Worm (Caenorhabditis elegans) whole organism, L1 larva: Measurements from ENCODE around the gene K09A11.1.

Experiments used
- C04F5.9 ChIP-seq: sonication (generic microtip); optimal IDR thresholded peaks from 2 replicates; lab custom pipeline; 2016; ENCODE audit warnings: missing genetic modification characterization, missing compliant biosample characterization
- C16A3.4 ChIP-seq: fragments of 150-350 bp; optimal IDR thresholded peaks from 2 replicates; lab custom pipeline; 2014; ENCODE audit warnings: missing biosample characterization, missing genetic modification characterization
- F16B12.6 ChIP-seq: fragments of 150-350 bp; optimal IDR thresholded peaks from 2 replicates; lab custom pipeline; 2014; ENCODE audit warnings: missing biosample characterization, missing genetic modification characterization
- alr-1 ChIP-seq: fragments of 200-800 bp; sonication (Bioruptor generic); optimal IDR thresholded peaks from 2 replicates; lab custom pipeline; 2018; ENCODE audit warnings: borderline replicate concordance, mild to moderate bottlenecking, missing genetic modification characterization, missing compliant biosample characterization
- ceh-8 ChIP-seq: fragments of 200-800 bp; sonication (Bioruptor generic); optimal IDR thresholded peaks from 2 replicates; lab custom pipeline; 2018; ENCODE audit warnings: mild to moderate bottlenecking, missing genetic modification characterization, moderate library complexity, missing compliant biosample characterization
- ceh-88 ChIP-seq: fragments of 200-800 bp; sonication (Bioruptor generic); IDR thresholded peaks from 2 replicates; pipeline ENCODE4 v1.3.6; 2022; ENCODE audit warnings: missing genetic modification characterization, missing compliant biosample characterization
- ceh-90 ChIP-seq: sonication (generic microtip); optimal IDR thresholded peaks from 2 replicates; lab custom pipeline; 2016; ENCODE audit warnings: missing genetic modification characterization, missing compliant biosample characterization
- ces-1 ChIP-seq: fragments of 150-350 bp; optimal IDR thresholded peaks from 2 replicates; lab custom pipeline; 2014; ENCODE audit warnings: missing biosample characterization, missing genetic modification reagents, missing genetic modification characterization
- egl-13 ChIP-seq: sonication (generic microtip); optimal IDR thresholded peaks from 2 replicates; lab custom pipeline; 2016; ENCODE audit warnings: missing genotype, missing genetic modification reagents, missing genetic modification characterization, missing compliant biosample characterization
- ets-5 ChIP-seq: fragments of 200-800 bp; sonication (Bioruptor generic); IDR thresholded peaks from 2 replicates; pipeline ENCODE4 v1.3.6; 2022; ENCODE audit warnings: missing genetic modification characterization, missing compliant biosample characterization
- fkh-10 ChIP-seq: sonication (generic microtip); optimal IDR thresholded peaks from 2 replicates; lab custom pipeline; 2017; ENCODE audit warnings: missing biosample characterization, missing genetic modification reagents, missing genetic modification characterization
- fkh-4 ChIP-seq: sonication (generic microtip); optimal IDR thresholded peaks from 2 replicates; lab custom pipeline; 2016; ENCODE audit warnings: missing compliant biosample characterization, missing genetic modification characterization, borderline replicate concordance
- fos-1 ChIP-seq: fragments of 150-350 bp; optimal IDR thresholded peaks from 2 replicates; lab custom pipeline; 2014; ENCODE audit warnings: missing biosample characterization, missing genetic modification characterization
- grh-1 ChIP-seq: fragments of 200-800 bp; sonication (Bioruptor generic); IDR thresholded peaks from 2 replicates; pipeline ENCODE4 v1.3.6; 2022; ENCODE audit warnings: missing genetic modification reagents, missing genetic modification characterization, missing compliant biosample characterization
- hlh-17 ChIP-seq: fragments of 200-800 bp; sonication (Bioruptor generic); optimal IDR thresholded peaks from 2 replicates; lab custom pipeline; 2018; ENCODE audit warnings: missing genetic modification characterization, mild to moderate bottlenecking, missing compliant biosample characterization, moderate library complexity, borderline replicate concordance
- isw-1 ChIP-seq: fragments of 200-800 bp; sonication (Bioruptor generic); IDR thresholded peaks from 2 replicates; pipeline ENCODE4 v1.3.6; 2022; ENCODE audit warnings: missing genetic modification characterization, missing compliant biosample characterization
- jun-1 ChIP-seq: fragments of 150-350 bp; optimal IDR thresholded peaks from 2 replicates; lab custom pipeline; 2014; ENCODE audit warnings: missing biosample characterization, missing genetic modification reagents, missing genetic modification characterization
- lin-13 ChIP-seq: fragments of 150-350 bp; optimal IDR thresholded peaks from 2 replicates; lab custom pipeline; 2014; ENCODE audit warnings: missing biosample characterization, missing genetic modification reagents, missing genetic modification characterization
- lin-15B ChIP-seq: fragments of 150-350 bp; sonication (generic microtip); optimal IDR thresholded peaks from 3 replicates; lab custom pipeline; 2014; ENCODE audit warnings: missing biosample characterization, missing genetic modification characterization
- lin-35 ChIP-seq, 2 experiments: fragments of 150-350 bp; optimal IDR thresholded peaks; 2 replicates each; lab custom pipeline; 2014; ENCODE audit warnings: missing biosample characterization in 2 of 2, missing genetic modification characterization in 2 of 2, missing genetic modification reagents in 2 of 2
- lir-3 ChIP-seq: sonication (generic microtip); optimal IDR thresholded peaks from 2 replicates; lab custom pipeline; 2016; ENCODE audit warnings: mild to moderate bottlenecking, missing genetic modification characterization, moderate library complexity, missing compliant biosample characterization; ENCODE audit not compliant: poor library complexity
- mab-9 ChIP-seq: fragments of 200-800 bp; sonication (Bioruptor generic); IDR thresholded peaks from 2 replicates; pipeline ENCODE4 v1.3.6; 2022; ENCODE audit warnings: missing genetic modification reagents, missing genetic modification characterization, missing compliant biosample characterization
- mep-1 ChIP-seq: fragments of 150-350 bp; optimal IDR thresholded peaks from 2 replicates; lab custom pipeline; 2014; ENCODE audit warnings: missing biosample characterization, missing genetic modification characterization
- nhr-11 ChIP-seq: fragments of 150-350 bp; optimal IDR thresholded peaks from 2 replicates; lab custom pipeline; 2014; ENCODE audit warnings: missing biosample characterization, missing genetic modification characterization
- nhr-12 ChIP-seq: sonication (generic microtip); optimal IDR thresholded peaks from 2 replicates; lab custom pipeline; 2017; ENCODE audit warnings: missing biosample characterization, missing genetic modification characterization
- nhr-237 ChIP-seq: fragments of 150-350 bp; optimal IDR thresholded peaks from 2 replicates; lab custom pipeline; 2014; ENCODE audit warnings: missing biosample characterization, missing genetic modification characterization
- nhr-28 ChIP-seq: fragments of 150-350 bp; optimal IDR thresholded peaks from 2 replicates; lab custom pipeline; 2014; ENCODE audit warnings: missing biosample characterization, missing genetic modification characterization
- nhr-47 ChIP-seq: sonication (generic microtip); optimal IDR thresholded peaks from 2 replicates; lab custom pipeline; 2016; ENCODE audit warnings: mild to moderate bottlenecking, missing genetic modification characterization, moderate library complexity, missing compliant biosample characterization
- nhr-71 ChIP-seq: sonication (generic microtip); optimal IDR thresholded peaks from 2 replicates; lab custom pipeline; 2016; ENCODE audit warnings: mild to moderate bottlenecking, missing genetic modification characterization, moderate library complexity, missing compliant biosample characterization
- nhr-76 ChIP-seq: sonication (generic microtip); optimal IDR thresholded peaks from 2 replicates; lab custom pipeline; 2017; ENCODE audit warnings: missing biosample characterization, missing genetic modification characterization
- nhr-77 ChIP-seq: fragments of 150-350 bp; optimal IDR thresholded peaks from 2 replicates; lab custom pipeline; 2014; ENCODE audit warnings: missing biosample characterization, missing genetic modification characterization
- nhr-90 ChIP-seq: sonication (generic microtip); optimal IDR thresholded peaks from 2 replicates; lab custom pipeline; 2016; ENCODE audit warnings: mild to moderate bottlenecking, missing genetic modification characterization, missing compliant biosample characterization; ENCODE audit not compliant: poor library complexity
- pag-3 ChIP-seq: sonication (generic microtip); optimal IDR thresholded peaks from 2 replicates; lab custom pipeline; 2017; ENCODE audit warnings: missing genetic modification characterization, mild to moderate bottlenecking, missing compliant biosample characterization, antibody characterized with exemption, borderline replicate concordance; ENCODE audit not compliant: insufficient read depth
- pax-3 ChIP-seq: fragments of 200-800 bp; sonication (Bioruptor generic); optimal IDR thresholded peaks from 2 replicates; lab custom pipeline; 2018; ENCODE audit warnings: mild to moderate bottlenecking, missing genetic modification characterization, moderate library complexity, missing compliant biosample characterization
- skn-1 ChIP-seq: fragments of 150-350 bp; optimal IDR thresholded peaks from 2 replicates; lab custom pipeline; 2014; ENCODE audit warnings: missing biosample characterization, missing genetic modification characterization
- snpc-4 ChIP-seq: fragments of 150-350 bp; optimal IDR thresholded peaks from 2 replicates; lab custom pipeline; 2014; ENCODE audit warnings: missing biosample characterization, missing genetic modification characterization
- snu-23 ChIP-seq: sonication (generic microtip); optimal IDR thresholded peaks from 2 replicates; lab custom pipeline; 2016; ENCODE audit warnings: missing genetic modification characterization, missing compliant biosample characterization
- sox-4 ChIP-seq: sonication (generic microtip); optimal IDR thresholded peaks from 2 replicates; lab custom pipeline; 2016; ENCODE audit warnings: missing genetic modification characterization, missing compliant biosample characterization
- sptf-1 ChIP-seq: fragments of 150-350 bp; optimal IDR thresholded peaks from 2 replicates; lab custom pipeline; 2014; ENCODE audit warnings: missing biosample characterization, missing genetic modification characterization
- swsn-7 ChIP-seq: sonication (generic microtip); optimal IDR thresholded peaks from 2 replicates; lab custom pipeline; 2016; ENCODE audit warnings: missing genetic modification characterization, missing compliant biosample characterization
- tlp-1 ChIP-seq: fragments of 150-350 bp; optimal IDR thresholded peaks from 2 replicates; lab custom pipeline; 2014; ENCODE audit warnings: missing biosample characterization, missing genetic modification characterization
- unc-130 ChIP-seq: fragments of 150-350 bp; optimal IDR thresholded peaks from 2 replicates; lab custom pipeline; 2017; ENCODE audit warnings: missing biosample characterization, missing genetic modification characterization, inconsistent platforms
- unc-30 ChIP-seq: sonication (generic microtip); optimal IDR thresholded peaks from 2 replicates; lab custom pipeline; 2017; ENCODE audit warnings: missing biosample characterization, missing genetic modification characterization
- unc-98 ChIP-seq: fragments of 200-800 bp; sonication (Bioruptor generic); IDR thresholded peaks from 2 replicates; pipeline ENCODE4 v1.3.6; 2022; ENCODE audit warnings: missing genetic modification characterization, missing compliant biosample characterization
- vab-15 ChIP-seq: sonication (generic microtip); optimal IDR thresholded peaks from 2 replicates; lab custom pipeline; 2017; ENCODE audit warnings: missing genotype, mild to moderate bottlenecking, missing genetic modification characterization, missing compliant biosample characterization
- ztf-4 ChIP-seq: fragments of 150-350 bp; optimal IDR thresholded peaks from 2 replicates; lab custom pipeline; 2014; ENCODE audit warnings: missing biosample characterization, missing genetic modification characterization

K09A11.1 gene

DNA sequence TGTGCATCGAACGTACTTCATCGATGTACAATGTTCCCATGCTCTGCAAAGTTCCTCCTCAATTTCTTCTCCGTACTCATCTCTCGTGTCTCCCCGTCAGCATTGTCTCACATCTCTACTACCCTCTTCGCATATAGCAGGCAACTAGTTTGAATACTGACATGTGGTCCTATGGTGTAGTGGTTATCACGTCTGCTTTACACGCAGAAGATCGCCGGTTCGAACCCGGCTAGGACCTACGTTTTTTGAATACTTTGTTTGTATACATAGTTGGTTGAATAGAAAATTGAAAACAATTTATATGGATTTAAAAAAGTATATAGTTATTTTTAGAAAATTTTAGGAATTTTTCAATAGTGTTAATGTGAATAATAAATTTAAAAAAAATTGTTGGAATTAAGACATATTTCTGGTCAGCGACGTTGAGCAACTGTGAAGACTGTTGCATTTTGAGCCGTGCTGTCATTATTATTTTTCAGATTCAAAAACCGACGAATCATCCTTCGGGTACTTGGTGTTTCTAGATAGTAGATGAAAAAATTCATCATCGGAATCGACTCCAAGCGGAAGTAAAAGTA, 44.7 kb downstream of the K09A11.1 start (continued):
- TF ChIP-seq nhr-76 (tag; lab: Kevin White, UChicago) = peak; percentile 31
- TF ChIP-seq lir-3 = peak; percentile 86
- peak; percentile 60 for TF ChIP-seq sox-4 (tag; lab: Kevin White, UChicago)
- peak; percentile 81 for TF ChIP-seq swsn-7 (tag; lab: Kevin White, UChicago)
- no peak for TF ChIP-seq ces-1 (GFP tag; lab: Kevin White, UChicago)
- TF ChIP-seq nhr-90 (tag; lab: Kevin White, UChicago) = peak; percentile 83
- peak; percentile 78 for TF ChIP-seq skn-1 (tag; lab: Kevin White, UChicago)
- TF ChIP-seq ets-5 = no peak
- TF ChIP-seq unc-30 (tag; lab: Kevin White, UChicago) = no peak
- TF ChIP-seq vab-15 (tag; lab: Kevin White, UChicago) = peak; percentile 11
- peak; percentile 17 for TF ChIP-seq lin-15B (tag; lab: Kevin White, UChicago)
- no peak for TF ChIP-seq unc-98 (GFP tag; lab: Robert Waterston, UW)
- TF ChIP-seq pax-3 (tag; lab: Kevin White, UChicago) = peak; percentile 41
- peak; percentile 53 for TF ChIP-seq nhr-77
- no peak for TF ChIP-seq hlh-17 (GFP tag; lab: Kevin White, UChicago)
- no peak for TF ChIP-seq alr-1 (tag; lab: Kevin White, UChicago)
- TF ChIP-seq ceh-90 (tag; lab: Kevin White, UChicago) = no peak
- no peak for TF ChIP-seq nhr-28 (tag; lab: Kevin White, UChicago)
- peak; percentile 78 for TF ChIP-seq unc-130 (tag; lab: Kevin White, UChicago)
- TF ChIP-seq snpc-4 = peak; percentile 26
- TF ChIP-seq tlp-1 (tag; lab: Kevin White, UChicago) = no peak
- TF ChIP-seq nhr-12 (tag; lab: Kevin White, UChicago) = no peak
- TF ChIP-seq fos-1 (tag; lab: Kevin White, UChicago) = peak; percentile 71
- TF ChIP-seq C04F5.9 = no peak
- TF ChIP-seq snu-23 = peak; percentile 92
- TF ChIP-seq lin-35 (GFP tag; optimal IDR thresholded peaks at IDR 0.05; lab: Kevin White, UChicago) = peak; percentile 43 to 74
- TF ChIP-seq grh-1 = no peak
- TF ChIP-seq egl-13 (tag; lab: Kevin White, UChicago) = peak; percentile 58
- peak; percentile 87 for TF ChIP-seq nhr-47 (tag; lab: Kevin White, UChicago)
- TF ChIP-seq isw-1 (GFP tag; lab: Robert Waterston, UW) = peak; percentile 25; the same call in 1 of the 2 replicates
- TF ChIP-seq sptf-1 (tag; lab: Kevin White, UChicago) = no peak
- TF ChIP-seq nhr-11 (tag; lab: Kevin White, UChicago) = no peak
- peak; percentile 76 for TF ChIP-seq ceh-8
- TF ChIP-seq fkh-10 (GFP tag; lab: Kevin White, UChicago) = peak; percentile 51
- TF ChIP-seq lin-13 (GFP tag; lab: Kevin White, UChicago) = peak; percentile 66
- peak; percentile 91 for TF ChIP-seq mep-1
- TF ChIP-seq C16A3.4 (tag; lab: Kevin White, UChicago) = peak; percentile 93
- peak; percentile 86 for TF ChIP-seq nhr-71
- no peak; the same call in 1 of the 2 replicates for TF ChIP-seq ceh-88 (GFP tag; lab: Robert Waterston, UW)
- peak; percentile 4 for TF ChIP-seq nhr-237 (tag; lab: Kevin White, UChicago)
- TF ChIP-seq jun-1 = peak; percentile 73
- TF ChIP-seq ztf-4 (tag; lab: Kevin White, UChicago) = peak; percentile 60
- TF ChIP-seq pag-3 (tag; lab: Kevin White, UChicago) = no peak
- TF ChIP-seq fkh-4 = no peak
- no peak for TF ChIP-seq mab-9 (GFP tag; lab: Robert Waterston, UW)
- no peak for TF ChIP-seq F16B12.6
